Worm (Caenorhabditis elegans) whole organism, L1 larva: ENCODE results near the gene C17F4.11.

Experiments used
- ama-1 ChIP-seq: fragments of 150-350 bp; optimal IDR thresholded peaks from 2 replicates; lab custom pipeline; 2014
- egl-13 ChIP-seq: sonication (generic microtip); optimal IDR thresholded peaks from 2 replicates; lab custom pipeline; 2016; ENCODE audit warnings: missing genotype, missing genetic modification reagents, missing genetic modification characterization, missing compliant biosample characterization
- snpc-4 ChIP-seq: fragments of 150-350 bp; optimal IDR thresholded peaks from 2 replicates; lab custom pipeline; 2014; ENCODE audit warnings: missing biosample characterization, missing genetic modification characterization
- zag-1 ChIP-seq: fragments of 150-350 bp; optimal IDR thresholded peaks from 2 replicates; lab custom pipeline; 2014; ENCODE audit warnings: missing biosample characterization, missing genetic modification characterization

ce11 chrII:3284558-3284957 lies 47.3 kb downstream of the C17F4.11 start, which contains the start of gene scl-15:
- no peak for TF ChIP-seq snpc-4 (tag; lab: Kevin White, UChicago)
- TF ChIP-seq ama-1, result no peak
- TF ChIP-seq zag-1 (tag; lab: Kevin White, UChicago), result no peak
- no peak for TF ChIP-seq egl-13 (tag; lab: Kevin White, UChicago)
